Fruit fly (Drosophila melanogaster): ENCODE data around the gene CG4598.
A peak's percentile ranks its signal among the peaks of the same experiment; 100 is the strongest.

Gene CG4598

dm6 chr2L:9954119-9954518 is 35.7 kb downstream of the CG4598 start, which contains the start of the genes CG13126 and CG4709 (continued):
- TF ChIP-seq stwl (tag; optimal IDR thresholded peaks at IDR 0.05) (peak; percentile 81), CG7357 (GFP tag; IDR thresholded peaks at IDR 0.05) (peak; percentile 80), Gug (GFP tag; IDR thresholded peaks at IDR 0.05) (peak; percentile 48; the same call in 2 of the 4 replicates), dan (GFP tag; IDR thresholded peaks at IDR 0.05) (no peak), CG12391 (tag; optimal IDR thresholded peaks at IDR 0.05) (peak; percentile 96), tup (GFP tag; optimal IDR thresholded peaks at IDR 0.05) (peak; percentile 56), CG11695 (GFP tag; IDR thresholded peaks at IDR 0.05) (peak; percentile 95), yki (optimal IDR thresholded peaks at IDR 0.05) (no peak), CG12236 (GFP tag; optimal IDR thresholded peaks at IDR 0.05) (peak; percentile 6), chif (GFP tag; optimal IDR thresholded peaks at IDR 0.05) (peak in 1 of 2 experiments; percentile 42), zen2 (GFP tag; IDR thresholded peaks at IDR 0.05; ENCODE audit: partially characterized antibody) (no peak), pfk (GFP tag; optimal IDR thresholded peaks at IDR 0.05) (no peak), CG3407 (GFP tag; optimal IDR thresholded peaks at IDR 0.05) (peak; percentile 79), D (optimal IDR thresholded peaks at IDR 0.05) (no peak), D (GFP tag; optimal IDR thresholded peaks at IDR 0.05) (peak; percentile 87), sqz (GFP tag; optimal IDR thresholded peaks at IDR 0.05) (peak; percentile 84), ewg (GFP tag; optimal IDR thresholded peaks at IDR 0.05) (peak; percentile 74), MESR4 (GFP tag; optimal IDR thresholded peaks at IDR 0.05) (peak; percentile 23), CG33213 (GFP tag; optimal IDR thresholded peaks at IDR 0.05) (peak; percentile 49), kay (GFP tag; optimal IDR thresholded peaks at IDR 0.05) (peak; percentile 82), CG2678 (tag; optimal IDR thresholded peaks at IDR 0.05) (peak; percentile 96), dysf (GFP tag; IDR thresholded peaks at IDR 0.05) (peak; percentile 92), CG12659 (GFP tag; optimal IDR thresholded peaks at IDR 0.05) (peak; percentile 90), NK7.1 (GFP tag; optimal IDR thresholded peaks at IDR 0.05) (peak; percentile 29), CG15269 (tag; optimal IDR thresholded peaks at IDR 0.05) (peak; percentile 91), her (GFP tag; optimal IDR thresholded peaks at IDR 0.05) (no peak), Oli (tag; optimal IDR thresholded peaks at IDR 0.05) (peak; percentile 92), Ptx1 (GFP tag; IDR thresholded peaks at IDR 0.05) (peak; percentile 93), lov (optimal IDR thresholded peaks at IDR 0.05) (no peak), lov (GFP tag; IDR thresholded peaks at IDR 0.05) (peak; percentile 68; the same call in 2 of the 3 replicates), oc (tag; optimal IDR thresholded peaks at IDR 0.05) (peak; percentile 81), Hand (GFP tag; optimal IDR thresholded peaks at IDR 0.05) (peak; percentile 69), Atf3 (GFP tag; optimal IDR thresholded peaks at IDR 0.05) (peak; percentile 29), CG10274 (GFP tag; optimal IDR thresholded peaks at IDR 0.05) (peak; percentile 16), sens (GFP tag) (peak; percentile 96), Dip2 (GFP tag; IDR thresholded peaks at IDR 0.05) (no peak), zfh2 (GFP tag; optimal IDR thresholded peaks at IDR 0.05) (peak; percentile 49), CG14014 (GFP tag; IDR thresholded peaks at IDR 0.05) (peak; percentile 87), D19B (GFP tag; optimal IDR thresholded peaks at IDR 0.05) (peak; percentile 81), pnt (GFP tag; optimal IDR thresholded peaks at IDR 0.05) (peak; percentile 33), ham (GFP tag; IDR thresholded peaks at IDR 0.05) (no peak), CkIIα-i1 (GFP tag; IDR thresholded peaks at IDR 0.05) (no peak), pho (GFP tag; optimal IDR thresholded peaks at IDR 0.05) (no peak), corto (GFP tag; optimal IDR thresholded peaks at IDR 0.05) (peak; percentile 82), grn (GFP tag; optimal IDR thresholded peaks at IDR 0.05) (peak; percentile 37), Dek (tag; optimal IDR thresholded peaks at IDR 0.05) (peak; percentile 92), CG11560 (tag; IDR thresholded peaks at IDR 0.05) (no peak; the same call in 2 of the 3 replicates), klu (GFP tag; IDR thresholded peaks at IDR 0.05) (peak; percentile 76; the same call in 1 of the 2 replicates), hbn (GFP tag; IDR thresholded peaks at IDR 0.05; ENCODE audit: partially characterized antibody) (no peak), Hmr (GFP tag; optimal IDR thresholded peaks at IDR 0.05) (peak; percentile 91), CG7928 (GFP tag; optimal IDR thresholded peaks at IDR 0.05) (peak; percentile 46), CG17912 (GFP tag; optimal IDR thresholded peaks at IDR 0.05) (peak; percentile 29)

Data from whole organism, embryonic.